Fruit fly (Drosophila melanogaster) whole organism, wandering third instar larva: ENCODE results near the gene CG15695.

Experiments used
- Hr78 ChIP-seq: fragments of >200 bp; optimal IDR thresholded peaks from 2 replicates; lab custom pipeline; 2017; ENCODE audit warnings: missing biosample characterization, missing genetic modification characterization
- Hr83 ChIP-seq: fragments of 200-300 bp; sonication (Bioruptor generic); optimal IDR thresholded peaks from 2 replicates; lab custom pipeline; 2016; ENCODE audit warnings: missing biosample characterization, mild to moderate bottlenecking, missing genetic modification characterization, moderate library complexity; ENCODE audit not compliant: poor library complexity, severe bottlenecking
- Sp1 ChIP-seq: fragments of 200-800 bp; sonication (Bioruptor generic); optimal IDR thresholded peaks from 3 replicates; lab custom pipeline; 2019; ENCODE audit warnings: missing biosample characterization, mild to moderate bottlenecking, missing genetic modification characterization, moderate library complexity
- fru ChIP-seq: fragments of 200-800 bp; sonication (Bioruptor generic); optimal IDR thresholded peaks from 3 replicates; lab custom pipeline; 2016; ENCODE audit warnings: missing biosample characterization, mild to moderate bottlenecking, missing genetic modification characterization
- h ChIP-seq: fragments of 200-800 bp; sonication (Bioruptor generic); optimal IDR thresholded peaks from 3 replicates; lab custom pipeline; 2016; ENCODE audit warnings: missing biosample characterization, mild to moderate bottlenecking, missing genetic modification characterization
- jim ChIP-seq: fragments of 175-275, 200-325 bp; sonication (Bioruptor generic); optimal IDR thresholded peaks from 2 replicates; lab custom pipeline; 2016; ENCODE audit warnings: missing biosample characterization, mild to moderate bottlenecking, missing genetic modification characterization
- lola ChIP-seq: fragments of >200 bp; optimal IDR thresholded peaks from 2 replicates; lab custom pipeline; 2017; ENCODE audit warnings: missing biosample characterization, missing genetic modification characterization
- psq ChIP-seq: fragments of 200-800 bp; sonication (Bioruptor generic); optimal IDR thresholded peaks from 3 replicates; lab custom pipeline; 2017; ENCODE audit warnings: missing biosample characterization, mild to moderate bottlenecking, missing genetic modification characterization, moderate library complexity
- sage ChIP-seq: fragments of 200-800 bp; sonication (Bioruptor generic); optimal IDR thresholded peaks from 2 replicates; lab custom pipeline; 2016; ENCODE audit warnings: missing biosample characterization, mild to moderate bottlenecking, missing genetic modification characterization
- sv ChIP-seq: fragments of 200-800 bp; sonication (Bioruptor generic); optimal IDR thresholded peaks from 3 replicates; lab custom pipeline; 2016; ENCODE audit warnings: missing biosample characterization, missing genetic modification characterization
- usp ChIP-seq: fragments of >200 bp; optimal IDR thresholded peaks from 2 replicates; lab custom pipeline; 2017; ENCODE audit warnings: missing biosample characterization, missing genetic modification characterization

dm6 chr3R:20873638-20874037 lies 31.7 kb downstream of the CG15695 start, which contains the start of gene TotB:
- TF ChIP-seq Sp1 (GFP tag; lab: Kevin White, UChicago) (no peak), Hr83 (no peak), usp (GFP tag; lab: Kevin White, UChicago) (no peak), psq (no peak), h (GFP tag; lab: Kevin White, UChicago) (no peak), sv (GFP tag; lab: Kevin White, UChicago) (no peak), Hr78 (GFP tag; lab: Kevin White, UChicago) (no peak), lola (GFP tag; lab: Kevin White, UChicago) (no peak), sage (no peak), fru (GFP tag; lab: Kevin White, UChicago) (no peak), jim (GFP tag; lab: Kevin White, UChicago) (no peak)
